Worm (Caenorhabditis elegans): Measurements from ENCODE around the gene Y37D8A.6.

Gene Y37D8A.6

DNA sequence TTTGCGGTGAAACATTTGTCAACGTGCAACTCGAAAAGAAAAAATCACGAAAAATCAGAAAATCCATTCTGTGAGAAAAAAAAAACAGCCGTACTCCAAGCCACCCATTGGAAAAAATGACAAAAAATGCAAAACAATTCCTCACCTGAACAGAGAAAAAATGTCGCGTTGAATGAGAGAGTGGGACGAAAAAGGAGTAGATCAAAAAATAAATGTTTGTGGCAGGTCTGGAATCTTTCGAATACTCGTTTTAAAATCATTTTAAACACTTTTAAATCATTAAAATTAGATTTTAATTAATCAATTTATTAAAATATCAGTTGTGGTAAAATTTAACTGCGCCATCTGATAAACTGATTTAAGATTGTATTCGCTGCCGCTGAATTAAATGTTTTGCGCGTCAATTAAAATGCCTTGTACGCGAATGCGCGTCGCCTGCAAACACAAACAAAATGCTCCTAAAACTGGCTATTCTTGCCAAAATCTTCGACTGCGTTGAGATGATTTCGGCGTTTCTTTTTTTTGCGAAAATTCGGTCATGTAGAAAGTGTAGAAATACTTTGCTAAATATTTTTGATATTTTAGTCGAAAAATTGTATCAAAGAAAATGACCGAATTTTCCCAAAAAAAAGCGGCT lies at the start of gene Y37D8A.6:
Gene Y37D8A.6 (minus strand): TSS at position 238 of the 637 bp plus-strand sequence.
- TF ChIP-seq athp-1 (tag; optimal IDR thresholded peaks at IDR 0.05) (no peak), efl-1 (GFP tag; optimal IDR thresholded peaks at IDR 0.05) (peak; percentile 52), D2030.7 (GFP tag; IDR thresholded peaks at IDR 0.05) (0 out of 2 replicates have a peak, but pooled peaks have one; percentile 7), madf-8 (GFP tag; conservative IDR thresholded peaks at IDR 0.05) (no peak)

DNA sequence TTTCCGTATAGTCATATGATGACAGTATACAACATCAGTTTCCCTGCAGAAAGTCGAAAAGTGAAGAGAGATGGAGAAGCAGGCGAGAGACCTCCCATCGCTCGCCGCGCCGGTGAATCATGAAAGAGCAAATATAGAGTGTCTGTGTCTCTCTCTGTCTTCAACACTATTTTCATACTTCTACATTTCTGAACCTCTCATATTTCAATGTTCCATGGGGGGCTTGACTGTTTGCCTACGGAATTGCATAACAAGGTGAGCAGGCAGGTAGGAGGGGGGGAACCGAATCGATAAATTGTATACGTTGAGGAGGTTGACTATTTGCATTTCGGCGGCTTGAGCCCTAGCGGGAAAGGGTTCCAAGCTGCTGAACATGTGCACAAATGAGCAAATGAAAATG lies 49.8 kb upstream of the Y37D8A.6 start:
- peak; percentile 48; the same call in 1 of the 2 replicates for TF ChIP-seq dox-1 (GFP tag; IDR thresholded peaks at IDR 0.05)
- no peak for TF ChIP-seq sdz-38 (tag; optimal IDR thresholded peaks at IDR 0.05)
- peak; percentile 71 for TF ChIP-seq nhr-80 (tag; optimal IDR thresholded peaks at IDR 0.05)
- TF ChIP-seq cebp-1 (GFP tag; IDR thresholded peaks at IDR 0.05) = no peak
- TF ChIP-seq cebp-1 (tag; optimal IDR thresholded peaks at IDR 0.05) = peak; percentile 48
- TF ChIP-seq attf-3 (GFP tag; conservative IDR thresholded peaks at IDR 0.05) = no peak
- no peak; the same call in 1 of the 2 replicates for TF ChIP-seq nfyb-1 (GFP tag; IDR thresholded peaks at IDR 0.05)
- no peak for TF ChIP-seq mxl-1 (tag; optimal IDR thresholded peaks at IDR 0.05)
- peak; percentile 81 for TF ChIP-seq hmg-1.2 (GFP tag; IDR thresholded peaks at IDR 0.05)
- no peak for TF ChIP-seq let-526 (GFP tag; IDR thresholded peaks at IDR 0.05)
- TF ChIP-seq B0035.1 (tag; optimal IDR thresholded peaks at IDR 0.05) = no peak
- TF ChIP-seq unc-130 (GFP tag; optimal IDR thresholded peaks at IDR 0.05) = no peak
- no peak for TF ChIP-seq egl-18 (GFP tag; IDR thresholded peaks at IDR 0.05)
- TF ChIP-seq somi-1 (GFP tag; optimal IDR thresholded peaks at IDR 0.05) = no peak
- TF ChIP-seq snpc-3.4 (tag; optimal IDR thresholded peaks at IDR 0.05) = no peak
- TF ChIP-seq xnd-1 (tag; optimal IDR thresholded peaks at IDR 0.05) = no peak
- TF ChIP-seq attf-6 (GFP tag; IDR thresholded peaks at IDR 0.05) = no peak
- TF ChIP-seq ztf-28 (GFP tag; IDR thresholded peaks at IDR 0.05) = no peak
- TF ChIP-seq B0336.3 (GFP tag; IDR thresholded peaks at IDR 0.05) = 0 out of 2 replicates have a peak, but pooled peaks have one; percentile 39
- TF ChIP-seq Y56A3A.18 (GFP tag; IDR thresholded peaks at IDR 0.05) = 0 out of 2 replicates have a peak, but pooled peaks have one; percentile 28
- 0 out of 2 replicates have a peak, but pooled peaks have one; percentile 26 for TF ChIP-seq ztf-25 (GFP tag; IDR thresholded peaks at IDR 0.05)
- no peak for TF ChIP-seq atf-7 (tag; optimal IDR thresholded peaks at IDR 0.05)
- no peak for TF ChIP-seq athp-1 (tag; optimal IDR thresholded peaks at IDR 0.05)
- no peak for TF ChIP-seq ceh-27 (GFP tag; optimal IDR thresholded peaks at IDR 0.05)
- peak; percentile 27 for TF ChIP-seq attf-5 (GFP tag; optimal IDR thresholded peaks at IDR 0.05)
- 0 out of 2 replicates have a peak, but pooled peaks have one; percentile 11 for TF ChIP-seq aptf-2 (GFP tag; conservative IDR thresholded peaks at IDR 0.05)
- no peak for TF ChIP-seq ets-4 (GFP tag; optimal IDR thresholded peaks at IDR 0.05)
- TF ChIP-seq ekl-4 (GFP tag; IDR thresholded peaks at IDR 0.05) = no peak
- no peak for TF ChIP-seq ceh-100 (GFP tag; IDR thresholded peaks at IDR 0.05)
- no peak for TF ChIP-seq nfya-2 (GFP tag; IDR thresholded peaks at IDR 0.05)
- TF ChIP-seq mcd-1 (GFP tag; IDR thresholded peaks at IDR 0.05) = 0 out of 2 replicates have a peak, but pooled peaks have one; percentile 21
- no peak for TF ChIP-seq egrh-3 (GFP tag; IDR thresholded peaks at IDR 0.05)

DNA sequence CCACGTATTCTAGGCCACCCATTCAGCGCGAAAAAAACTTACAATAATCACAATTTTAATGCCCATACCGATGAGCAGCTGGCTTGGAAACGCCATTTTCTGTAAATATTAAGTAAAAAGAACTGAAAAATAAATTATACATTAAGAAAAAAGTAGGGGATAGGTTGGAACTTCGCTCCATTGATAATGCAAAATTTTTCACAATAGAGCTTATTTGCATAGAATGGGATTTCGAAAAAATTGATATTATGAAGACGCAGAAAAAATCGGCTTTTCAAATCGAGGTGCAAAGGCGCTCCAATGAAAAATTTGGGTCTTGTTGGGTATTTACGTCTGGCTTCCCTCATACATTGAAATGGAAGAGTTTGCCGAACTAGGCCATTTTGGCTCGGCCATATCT lies 48.5 kb upstream of the Y37D8A.6 start, which contains the start of gene Y37D8A.16:
Gene Y37D8A.16 (minus strand): TSS at position 101 of the 400 bp plus-strand sequence.
- TF ChIP-seq mel-28 (tag; optimal IDR thresholded peaks at IDR 0.05; ENCODE audit: borderline replicate concordance) (no peak), lsy-27 (tag; optimal IDR thresholded peaks at IDR 0.05; ENCODE audit: borderline replicate concordance, insufficient read depth) (no peak), dpl-1 (GFP tag; optimal IDR thresholded peaks at IDR 0.05) (no peak), ekl-4 (GFP tag; IDR thresholded peaks at IDR 0.05) (no peak), ztf-28 (GFP tag; IDR thresholded peaks at IDR 0.05) (no peak), attf-3 (GFP tag; conservative IDR thresholded peaks at IDR 0.05) (no peak), ceh-40 (GFP tag; IDR thresholded peaks at IDR 0.05) (no peak), ztf-6 (GFP tag; IDR thresholded peaks at IDR 0.05) (no peak)

All from whole organism, young adult.